Worm (Caenorhabditis elegans) whole organism, L3 larva: ENCODE data around the gene F56C3.7.

Experiments
- lin-39 ChIP-seq: fragments of 150-350 bp; optimal IDR thresholded peaks from 2 replicates; lab custom pipeline; 2018; ENCODE audit warnings: missing biosample characterization, missing genetic modification reagents, missing genetic modification characterization
- nhr-12 ChIP-seq: fragments of 150-350 bp; optimal IDR thresholded peaks from 2 replicates; lab custom pipeline; 2014; ENCODE audit warnings: missing biosample characterization, missing genetic modification characterization
- pqm-1 ChIP-seq: fragments of 150-350 bp; optimal IDR thresholded peaks from 2 replicates; lab custom pipeline; 2017; ENCODE audit warnings: missing biosample characterization, missing genetic modification characterization, inconsistent platforms
- snpc-4 ChIP-seq: fragments of 150-350 bp; optimal IDR thresholded peaks from 2 replicates; lab custom pipeline; 2014; ENCODE audit warnings: missing biosample characterization, missing genetic modification characterization

DNA sequence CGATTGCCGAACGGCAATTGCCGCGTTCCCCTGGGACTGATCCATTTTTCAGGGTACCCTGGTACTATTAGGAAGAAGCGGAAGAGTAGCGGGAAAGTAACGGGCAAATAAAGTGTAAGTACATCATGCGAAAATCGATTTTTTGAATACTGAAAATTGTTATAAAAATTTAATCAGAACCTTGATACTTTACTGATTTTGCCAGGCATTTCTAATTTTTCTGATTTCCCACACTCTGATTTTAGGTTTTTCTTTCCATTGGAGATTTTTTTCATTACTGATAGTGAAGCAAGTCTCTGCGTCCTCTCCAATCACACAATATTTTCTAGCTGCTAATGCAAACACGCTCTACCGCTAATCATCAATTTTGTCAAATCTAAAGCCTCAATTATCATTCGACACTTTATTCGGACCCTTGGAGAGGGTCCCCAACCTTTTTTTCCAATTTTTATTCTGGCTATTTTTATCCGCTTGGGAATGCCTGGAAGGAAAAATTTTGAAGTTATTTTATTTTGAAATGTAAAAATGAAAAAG lies 48.6 kb upstream of the F56C3.7 start, which contains the start of gene F19G12.9:
- TF ChIP-seq snpc-4 (tag; lab: Kevin White, UChicago), result no peak
- TF ChIP-seq pqm-1 (tag; lab: Kevin White, UChicago), result no peak
- TF ChIP-seq lin-39, result no peak
- TF ChIP-seq nhr-12, result no peak
